Fruit fly (Drosophila melanogaster) whole organism, embryonic: Measurements from ENCODE around the gene Cp18.

Source experiments
- CG10147 ChIP-seq: fragments of 200-800 bp; sonication (Bioruptor generic); optimal IDR thresholded peaks from 2 replicates; lab custom pipeline; 2019; ENCODE audit warnings: missing biosample characterization, mild to moderate bottlenecking, missing genetic modification characterization, moderate library complexity
- CG10274 ChIP-seq: fragments of 200-800 bp; sonication (Bioruptor generic); optimal IDR thresholded peaks from 3 replicates; lab custom pipeline; 2017; ENCODE audit warnings: missing biosample characterization, mild to moderate bottlenecking, missing genetic modification characterization
- CG12391 ChIP-seq: fragments of 200-800 bp; sonication (Bioruptor generic); optimal IDR thresholded peaks from 3 replicates; lab custom pipeline; 2018; ENCODE audit warnings: missing biosample characterization, mild to moderate bottlenecking, missing genetic modification characterization, moderate library complexity
- CG12769 ChIP-seq: fragments of 200-800 bp; sonication (Bioruptor generic); optimal IDR thresholded peaks from 2 replicates; lab custom pipeline; 2019; ENCODE audit warnings: missing biosample characterization, mild to moderate bottlenecking, missing genetic modification characterization, moderate library complexity
- CG13775 ChIP-seq: fragments of 200-800 bp; sonication (Bioruptor generic); optimal IDR thresholded peaks from 3 replicates; lab custom pipeline; 2017; ENCODE audit warnings: missing biosample characterization, mild to moderate bottlenecking, missing genetic modification characterization
- CG13894 ChIP-seq: fragments of 200-800 bp; sonication (Bioruptor generic); optimal IDR thresholded peaks from 3 replicates; lab custom pipeline; 2018; ENCODE audit warnings: missing biosample characterization, mild to moderate bottlenecking, missing genetic modification characterization, moderate library complexity
- CG15011 ChIP-seq: fragments of 200-800 bp; sonication (Bioruptor generic); optimal IDR thresholded peaks from 3 replicates; lab custom pipeline; 2018; ENCODE audit warnings: missing biosample characterization, mild to moderate bottlenecking, missing genetic modification characterization
- CG1603 ChIP-seq: fragments of 200-800 bp; sonication (Bioruptor generic); optimal IDR thresholded peaks from 2 replicates; lab custom pipeline; 2019; ENCODE audit warnings: missing biosample characterization, mild to moderate bottlenecking, missing genetic modification characterization, moderate library complexity
- CG17359 ChIP-seq: fragments of 200-800 bp; sonication (Bioruptor generic); optimal IDR thresholded peaks from 3 replicates; lab custom pipeline; 2018; ENCODE audit warnings: missing biosample characterization, mild to moderate bottlenecking, missing genetic modification characterization, moderate library complexity
- CG17361 ChIP-seq: fragments of 200-800 bp; sonication (Bioruptor generic); IDR thresholded peaks from 3 replicates; pipeline ENCODE4 v1.3.6; 2022; ENCODE audit warnings: missing biosample characterization, missing genetic modification characterization
- CG17568 ChIP-seq: fragments of 200-800 bp; sonication (Bioruptor generic); optimal IDR thresholded peaks from 2 replicates; lab custom pipeline; 2018; ENCODE audit warnings: missing biosample characterization, mild to moderate bottlenecking, missing genetic modification characterization, moderate library complexity
- CG2120 ChIP-seq: fragments of 200-800 bp; sonication (Bioruptor generic); optimal IDR thresholded peaks from 3 replicates; lab custom pipeline; 2016; ENCODE audit warnings: missing biosample characterization, missing genetic modification characterization
- CG4328 ChIP-seq: fragments of 200-800 bp; sonication (Bioruptor generic); optimal IDR thresholded peaks from 3 replicates; lab custom pipeline; 2017; ENCODE audit warnings: missing biosample characterization, missing genetic modification reagents, missing genetic modification characterization
- CG7839 ChIP-seq: fragments of 200-800 bp; sonication (Bioruptor generic); optimal IDR thresholded peaks from 3 replicates; lab custom pipeline; 2018; ENCODE audit warnings: missing biosample characterization, mild to moderate bottlenecking, missing genetic modification characterization, moderate library complexity
- CG7987 ChIP-seq: fragments of 200-800 bp; sonication (Bioruptor generic); optimal IDR thresholded peaks from 2 replicates; lab custom pipeline; 2018; ENCODE audit warnings: missing biosample characterization, mild to moderate bottlenecking, missing genetic modification characterization, moderate library complexity
- CG9817 ChIP-seq: fragments of 200-800 bp; sonication (Bioruptor generic); optimal IDR thresholded peaks from 2 replicates; lab custom pipeline; 2018; ENCODE audit warnings: missing biosample characterization, mild to moderate bottlenecking, missing genetic modification characterization, moderate library complexity
- CG9932 ChIP-seq: fragments of 200-800 bp; sonication (Bioruptor generic); IDR thresholded peaks from 2 replicates; pipeline ENCODE4 v1.3.6; 2022; ENCODE audit warnings: missing biosample characterization, missing genetic modification characterization
- Dip2 ChIP-seq: fragments of 200-800 bp; sonication (Bioruptor generic); IDR thresholded peaks from 2 replicates; pipeline ENCODE4 v1.3.6; 2022; ENCODE audit warnings: missing biosample characterization, missing genetic modification characterization
- HmgZ ChIP-seq: fragments of 200-800 bp; sonication (Bioruptor generic); optimal IDR thresholded peaks from 2 replicates; lab custom pipeline; 2018; ENCODE audit warnings: missing biosample characterization, mild to moderate bottlenecking, missing genetic modification characterization
- Jarid2 ChIP-seq: fragments of 200-800 bp; sonication (Bioruptor generic); optimal IDR thresholded peaks from 3 replicates; lab custom pipeline; 2017; ENCODE audit warnings: mild to moderate bottlenecking, missing biosample characterization, missing genetic modification reagents, missing genetic modification characterization
- Kr ChIP-seq: fragments of 200-800 bp; sonication (Bioruptor generic); optimal IDR thresholded peaks from 2 replicates; lab custom pipeline; 2017; ENCODE audit warnings: missing biosample characterization, mild to moderate bottlenecking, missing genetic modification characterization
- MBD-R2 ChIP-seq: fragments of 200-800 bp; sonication (Bioruptor generic); IDR thresholded peaks from 2 replicates; pipeline ENCODE4 v1.3.6; 2022; ENCODE audit warnings: missing biosample characterization, missing genetic modification characterization
- Max ChIP-seq: fragments of 200-800 bp; sonication (Bioruptor generic); optimal IDR thresholded peaks from 2 replicates; lab custom pipeline; 2016; ENCODE audit warnings: missing biosample characterization, mild to moderate bottlenecking, missing genetic modification characterization
- Med ChIP-seq: fragments of 200-800 bp; sonication (Bioruptor generic); peaks from one replicate; lab custom pipeline; 2016; ENCODE audit warnings: missing biosample characterization, missing genetic modification characterization, mild to moderate bottlenecking, inconsistent platforms, moderate library complexity
- NfI ChIP-seq: fragments of 200-800 bp; sonication (Bioruptor generic); optimal IDR thresholded peaks from 3 replicates; lab custom pipeline; 2018; ENCODE audit warnings: missing biosample characterization, mild to moderate bottlenecking, missing genetic modification characterization, moderate library complexity
- PHDP ChIP-seq: fragments of 200-800 bp; sonication (Bioruptor generic); optimal IDR thresholded peaks from 3 replicates; lab custom pipeline; 2018; ENCODE audit warnings: missing biosample characterization, mild to moderate bottlenecking, missing genetic modification characterization, moderate library complexity
- Vsx1 ChIP-seq: fragments of 200-800 bp; sonication (Bioruptor generic); optimal IDR thresholded peaks from 2 replicates; lab custom pipeline; 2017; ENCODE audit warnings: missing biosample characterization, mild to moderate bottlenecking, missing genetic modification characterization, missing genetic modification reagents
- Xrp1 ChIP-seq: fragments of 200-800 bp; sonication (Bioruptor generic); IDR thresholded peaks from 2 replicates; pipeline ENCODE4 v1.3.6; 2022; ENCODE audit warnings: missing biosample characterization, missing genetic modification characterization
- ara ChIP-seq: fragments of 200-800 bp; sonication (Bioruptor generic); IDR thresholded peaks from 2 replicates; pipeline ENCODE4 v1.3.6; 2022; ENCODE audit warnings: missing biosample characterization, missing genetic modification characterization
- bab2 ChIP-seq: fragments of 200-800 bp; sonication (Bioruptor generic); optimal IDR thresholded peaks from 2 replicates; lab custom pipeline; 2016; ENCODE audit warnings: missing biosample characterization, missing genetic modification characterization
- chinmo ChIP-seq: fragments of 200-800 bp; sonication (Bioruptor generic); IDR thresholded peaks from 4 replicates; pipeline ENCODE4 v1.3.6; 2022; ENCODE audit warnings: missing biosample characterization, missing genetic modification characterization; ENCODE audit not compliant: partially characterized antibody
- crc ChIP-seq: fragments of 200-800 bp; sonication (Bioruptor generic); optimal IDR thresholded peaks from 2 replicates; lab custom pipeline; 2016; ENCODE audit warnings: missing biosample characterization, missing genetic modification characterization
- cwo ChIP-seq: fragments of 200-800 bp; sonication (Bioruptor generic); optimal IDR thresholded peaks from 3 replicates; lab custom pipeline; 2017; ENCODE audit warnings: missing biosample characterization, missing genetic modification characterization, mild to moderate bottlenecking, moderate library complexity, missing genetic modification reagents
- da ChIP-seq: fragments of 200-800 bp; sonication (Bioruptor generic); optimal IDR thresholded peaks from 2 replicates; lab custom pipeline; 2016; ENCODE audit warnings: missing biosample characterization, missing genetic modification characterization
- disco-r ChIP-seq: fragments of 200-800 bp; sonication (Bioruptor generic); optimal IDR thresholded peaks from 2 replicates; lab custom pipeline; 2016; ENCODE audit warnings: missing biosample characterization, missing genetic modification characterization
- dm ChIP-seq: fragments of 200-800 bp; sonication (Bioruptor generic); optimal IDR thresholded peaks from 3 replicates; lab custom pipeline; 2016; ENCODE audit warnings: missing biosample characterization, missing genetic modification characterization
- esg ChIP-seq: fragments of 200-800 bp; sonication (Bioruptor generic); conservative IDR thresholded peaks from 2 replicates; pipeline ENCODE4 v1.3.6; 2022; ENCODE audit warnings: missing biosample characterization, missing genetic modification characterization
- gem ChIP-seq: fragments of 200-800 bp; sonication (Bioruptor generic); optimal IDR thresholded peaks from 2 replicates; lab custom pipeline; 2019; ENCODE audit warnings: missing biosample characterization, mild to moderate bottlenecking, missing genetic modification characterization, moderate library complexity
- gro ChIP-seq: fragments of 200-800 bp; sonication (Bioruptor generic); optimal IDR thresholded peaks from 2 replicates; lab custom pipeline; 2016; ENCODE audit warnings: missing biosample characterization, missing genetic modification characterization
- knrl ChIP-seq: fragments of 200-800 bp; sonication (Bioruptor generic); IDR thresholded peaks from 3 replicates; pipeline ENCODE4 v1.3.6; 2022; ENCODE audit warnings: missing biosample characterization, missing genetic modification characterization; ENCODE audit not compliant: partially characterized antibody
- org-1 ChIP-seq: fragments of 200-800 bp; sonication (Bioruptor generic); optimal IDR thresholded peaks from 2 replicates; lab custom pipeline; 2017; ENCODE audit warnings: missing biosample characterization, missing genetic modification characterization
- pnt ChIP-seq: fragments of 200-800 bp; sonication (Bioruptor generic); optimal IDR thresholded peaks from 3 replicates; lab custom pipeline; 2016; ENCODE audit warnings: missing biosample characterization, missing genetic modification characterization
- ranshi ChIP-seq: fragments of 200-800 bp; sonication (Bioruptor generic); IDR thresholded peaks from 2 replicates; pipeline ENCODE4 v1.3.6; 2022; ENCODE audit warnings: missing biosample characterization, missing genetic modification characterization
- rib ChIP-seq: fragments of 200-800 bp; sonication (Bioruptor generic); IDR thresholded peaks from 2 replicates; pipeline ENCODE4 v1.3.6; 2022; ENCODE audit warnings: missing biosample characterization, missing genetic modification characterization
- seq ChIP-seq: fragments of 200-800 bp; sonication (Bioruptor generic); IDR thresholded peaks from 2 replicates; pipeline ENCODE4 v1.3.6; 2022; ENCODE audit warnings: missing biosample characterization, missing genetic modification characterization
- so ChIP-seq: fragments of 200-800 bp; sonication (Bioruptor generic); IDR thresholded peaks from 3 replicates; pipeline ENCODE4 v1.3.6; 2022; ENCODE audit warnings: missing biosample characterization, missing genetic modification characterization
- sob ChIP-seq: fragments of 200-800 bp; sonication (Bioruptor generic); IDR thresholded peaks from 2 replicates; pipeline ENCODE4 v1.3.6; 2022; ENCODE audit warnings: missing biosample characterization, missing genetic modification characterization
- unpg ChIP-seq: fragments of 200-800 bp; sonication (Bioruptor generic); optimal IDR thresholded peaks from 3 replicates; lab custom pipeline; 2018; ENCODE audit warnings: missing biosample characterization, mild to moderate bottlenecking, missing genetic modification characterization, moderate library complexity
- vvl ChIP-seq: fragments of 200-800 bp; sonication (Bioruptor generic); IDR thresholded peaks from 2 replicates; pipeline ENCODE4 v1.3.6; 2022; ENCODE audit warnings: missing biosample characterization, missing genetic modification characterization
- wdn ChIP-seq: fragments of 200-800 bp; sonication (Bioruptor generic); IDR thresholded peaks from 2 replicates; pipeline ENCODE4 v1.3.6; 2022; ENCODE audit warnings: missing biosample characterization, missing genetic modification characterization

Gene Cp18

dm6 chr3L:8689675-8690074 is 36.9 kb upstream of the Cp18 start (continued):
- TF ChIP-seq so (GFP tag; lab: Robert Waterston, UW) (0 out of 3 replicates have a peak, but pooled peaks have one; percentile 32), CG2120 (GFP tag; lab: Kevin White, UChicago) (peak; percentile 44), dm (no peak), CG4328 (GFP tag; lab: Kevin White, UChicago) (peak; percentile 35), CG1603 (tag; lab: Kevin White, UChicago) (peak; percentile 14), wdn (GFP tag; lab: Robert Waterston, UW) (no peak), CG9817 (tag; lab: Kevin White, UChicago) (peak; percentile 47), MBD-R2 (GFP tag; lab: Robert Waterston, UW) (no peak), unpg (GFP tag; lab: Kevin White, UChicago) (peak; percentile 50), crc (GFP tag; lab: Kevin White, UChicago) (peak; percentile 2), sob (GFP tag; lab: Robert Waterston, UW) (peak; percentile 71; the same call in 1 of the 2 replicates), CG13775 (GFP tag; lab: Kevin White, UChicago) (no peak), CG7839 (tag; lab: Kevin White, UChicago) (peak; percentile 19), Jarid2 (GFP tag; lab: Kevin White, UChicago) (peak; percentile 29), CG17361 (GFP tag; lab: Robert Waterston, UW) (0 out of 3 replicates have a peak, but pooled peaks have one; percentile 25), bab2 (GFP tag; lab: Kevin White, UChicago) (peak; percentile 45), CG10147 (GFP tag; lab: Kevin White, UChicago) (peak; percentile 9), chinmo (GFP tag; lab: Robert Waterston, UW) (0 out of 4 replicates have a peak, but pooled peaks have one; percentile 38), rib (GFP tag; lab: Robert Waterston, UW) (peak; percentile 40; the same call in 1 of the 2 replicates), seq (GFP tag; lab: Robert Waterston, UW) (peak; percentile 52; the same call in 1 of the 2 replicates), Max (no peak), Vsx1 (peak; percentile 80), CG7987 (GFP tag; lab: Kevin White, UChicago) (peak; percentile 48), cwo (GFP tag; lab: Kevin White, UChicago) (peak; percentile 43), CG12769 (tag; lab: Kevin White, UChicago) (peak; percentile 87), gro (GFP tag; lab: Kevin White, UChicago) (no peak), knrl (GFP tag; lab: Robert Waterston, UW) (no peak), Dip2 (GFP tag; lab: Robert Waterston, UW) (no peak), ara (GFP tag; lab: Robert Waterston, UW) (0 out of 2 replicates have a peak, but pooled peaks have one; percentile 11), CG15011 (GFP tag; lab: Kevin White, UChicago) (peak; percentile 46), CG13894 (tag; lab: Kevin White, UChicago) (peak; percentile 31), CG10274 (GFP tag; lab: Kevin White, UChicago) (peak; percentile 28), Med (GFP tag; lab: Kevin White, UChicago) (peak; percentile 87), CG12391 (tag; lab: Kevin White, UChicago) (no peak), CG9932 (peak; percentile 47), pnt (GFP tag; lab: Kevin White, UChicago) (peak; percentile 10), HmgZ (tag; lab: Kevin White, UChicago) (peak; percentile 12), Xrp1 (GFP tag; lab: Robert Waterston, UW) (0 out of 2 replicates have a peak, but pooled peaks have one; percentile 33), disco-r (GFP tag; lab: Kevin White, UChicago) (peak; percentile 28), da (GFP tag; lab: Kevin White, UChicago) (peak; percentile 9), ranshi (GFP tag; lab: Robert Waterston, UW) (no peak), Kr (no peak), gem (peak; percentile 37), vvl (GFP tag; lab: Robert Waterston, UW) (0 out of 2 replicates have a peak, but pooled peaks have one; percentile 25), esg (GFP tag; lab: Robert Waterston, UW) (no peak), PHDP (peak; percentile 47), org-1 (GFP tag; lab: Kevin White, UChicago) (peak; percentile 43), NfI (GFP tag; lab: Kevin White, UChicago) (peak; percentile 27), CG17568 (GFP tag; lab: Kevin White, UChicago) (peak; percentile 29), CG17359 (peak; percentile 12)
